Worm (Caenorhabditis elegans) whole organism, L4 larva: Measurements from ENCODE around the gene ZK930.4.

Experiments used
- F10B5.3 ChIP-seq: sonication (generic microtip); optimal IDR thresholded peaks from 2 replicates; lab custom pipeline; 2016; ENCODE audit warnings: mild to moderate bottlenecking, missing genetic modification characterization, missing compliant biosample characterization
- F44E2.7 ChIP-seq: fragments of 200-800 bp; sonication (Bioruptor generic); IDR thresholded peaks from 2 replicates; pipeline ENCODE4 v2.1.2; 2022; ENCODE audit warnings: missing genetic modification characterization, missing compliant biosample characterization
- F49E8.2 ChIP-seq: sonication (generic microtip); optimal IDR thresholded peaks from 2 replicates; lab custom pipeline; 2016; ENCODE audit warnings: missing compliant biosample characterization, mild to moderate bottlenecking, missing genetic modification characterization, borderline replicate concordance
- R02D3.7 ChIP-seq: fragments of 150-350 bp; sonication (generic microtip); optimal IDR thresholded peaks from 3 replicates; lab custom pipeline; 2014; ENCODE audit warnings: missing biosample characterization, missing genetic modification characterization
- T20F7.1 ChIP-seq: fragments of 200-800 bp; sonication (Bioruptor generic); optimal IDR thresholded peaks from 2 replicates; lab custom pipeline; 2018; ENCODE audit warnings: mild to moderate bottlenecking, missing genetic modification characterization, missing compliant biosample characterization
- Y105C5A.15 ChIP-seq: fragments of 200-800 bp; sonication (Bioruptor generic); IDR thresholded peaks from 2 replicates; pipeline ENCODE4 v1.3.6; 2022; ENCODE audit warnings: missing genetic modification characterization, missing compliant biosample characterization
- aly-2 ChIP-seq: sonication (generic microtip); optimal IDR thresholded peaks from 2 replicates; lab custom pipeline; 2018; ENCODE audit warnings: missing biosample characterization, missing genetic modification characterization
- arid-1 ChIP-seq: fragments of 200-800 bp; sonication (Bioruptor generic); conservative IDR thresholded peaks from 2 replicates; pipeline ENCODE4 v1.3.6; 2022; ENCODE audit warnings: missing genetic modification reagents, missing genetic modification characterization, missing compliant biosample characterization
- ceh-62 ChIP-seq: sonication (generic microtip); optimal IDR thresholded peaks from 2 replicates; lab custom pipeline; 2017; ENCODE audit warnings: missing biosample characterization, missing genetic modification characterization
- ctbp-1 ChIP-seq: fragments of 200-800 bp; sonication (Bioruptor generic); IDR thresholded peaks from 2 replicates; pipeline ENCODE4 v1.3.6; 2022; ENCODE audit warnings: missing genetic modification reagents, missing genetic modification characterization, missing compliant biosample characterization
- daf-12 ChIP-seq: fragments of 150-350 bp; optimal IDR thresholded peaks from 2 replicates; lab custom pipeline; 2014; ENCODE audit warnings: missing biosample characterization, missing genetic modification reagents, missing genetic modification characterization
- daf-19 ChIP-seq: fragments of 200-800 bp; sonication (Bioruptor generic); conservative IDR thresholded peaks from 2 replicates; pipeline ENCODE4 v1.3.6; 2022; ENCODE audit warnings: missing genetic modification characterization, missing compliant biosample characterization
- dpl-1 ChIP-seq: fragments of 150-350 bp; optimal IDR thresholded peaks from 2 replicates; lab custom pipeline; 2014; ENCODE audit warnings: missing biosample characterization, missing genetic modification reagents, missing genetic modification characterization
- duxl-1 ChIP-seq: sonication (generic microtip); optimal IDR thresholded peaks from 2 replicates; lab custom pipeline; 2016; ENCODE audit warnings: mild to moderate bottlenecking, missing genetic modification characterization, moderate library complexity, missing compliant biosample characterization; ENCODE audit not compliant: poor library complexity
- egl-27 ChIP-seq: sonication (generic microtip); optimal IDR thresholded peaks from 3 replicates; lab custom pipeline; 2017; ENCODE audit warnings: missing biosample characterization, missing genetic modification reagents, missing genetic modification characterization
- egl-43 ChIP-seq: fragments of 200-800 bp; sonication (Bioruptor generic); IDR thresholded peaks from 2 replicates; pipeline ENCODE4 v1.3.6; 2022; ENCODE audit warnings: missing genetic modification reagents, missing genetic modification characterization, missing compliant biosample characterization
- hlh-11 ChIP-seq: fragments of 200-800 bp; sonication (Bioruptor generic); optimal IDR thresholded peaks from 2 replicates; lab custom pipeline; 2018; ENCODE audit warnings: mild to moderate bottlenecking, missing genetic modification characterization, missing compliant biosample characterization
- hlh-30 ChIP-seq: sonication (generic microtip); optimal IDR thresholded peaks from 2 replicates; lab custom pipeline; 2017; ENCODE audit warnings: antibody characterized with exemption, mild to moderate bottlenecking, missing genetic modification characterization, missing compliant biosample characterization; ENCODE audit not compliant: insufficient read depth
- lin-13 ChIP-seq: fragments of 150-350 bp; optimal IDR thresholded peaks from 2 replicates; lab custom pipeline; 2014; ENCODE audit warnings: missing biosample characterization, missing genetic modification reagents, missing genetic modification characterization
- lin-15B ChIP-seq: fragments of 150-350 bp; sonication (generic microtip); optimal IDR thresholded peaks from 3 replicates; lab custom pipeline; 2014; ENCODE audit warnings: missing biosample characterization, missing genetic modification characterization
- lin-38 ChIP-seq: fragments of 200-800 bp; sonication (Bioruptor generic); IDR thresholded peaks from 2 replicates; pipeline ENCODE4 v1.3.6; 2022; ENCODE audit warnings: missing genetic modification reagents, missing genetic modification characterization, missing compliant biosample characterization
- lin-39 ChIP-seq: fragments of 150-350 bp; optimal IDR thresholded peaks from 2 replicates; lab custom pipeline; 2014; ENCODE audit warnings: missing biosample characterization, missing genetic modification reagents, missing genetic modification characterization
- lsy-2 ChIP-seq, 2 experiments: fragments of 150-350 bp in 1 of 2; sonication (generic microtip) in 1 of 2; optimal IDR thresholded peaks; 2 replicates each; lab custom pipeline; 2014 to 2017; ENCODE audit warnings: missing biosample characterization in 2 of 2, missing genetic modification characterization in 2 of 2
- mdl-1 ChIP-seq, 2 experiments: fragments of 150-350 bp in 1 of 2; sonication (generic microtip) in 1 of 2; optimal IDR thresholded peaks; 2 replicates each; lab custom pipeline; 2014 to 2017; ENCODE audit warnings: missing biosample characterization in 2 of 2, missing genetic modification characterization in 2 of 2
- mep-1 ChIP-seq: fragments of 150-350 bp; sonication (generic microtip); optimal IDR thresholded peaks from 3 replicates; lab custom pipeline; 2014; ENCODE audit warnings: missing biosample characterization, missing genetic modification characterization
- mes-2 ChIP-seq: sonication (generic microtip); optimal IDR thresholded peaks from 2 replicates; lab custom pipeline; 2016; ENCODE audit warnings: missing genotype, mild to moderate bottlenecking, missing genetic modification characterization, missing compliant biosample characterization; ENCODE audit not compliant: poor library complexity, severe bottlenecking
- nhr-10 ChIP-seq: fragments of 150-350 bp; optimal IDR thresholded peaks from 2 replicates; lab custom pipeline; 2014; ENCODE audit warnings: missing biosample characterization, missing genetic modification characterization
- nhr-102 ChIP-seq: sonication (generic microtip); optimal IDR thresholded peaks from 2 replicates; lab custom pipeline; 2016; ENCODE audit warnings: mild to moderate bottlenecking, missing genetic modification characterization, moderate library complexity, missing compliant biosample characterization
- nhr-237 ChIP-seq: sonication (generic microtip); optimal IDR thresholded peaks from 2 replicates; lab custom pipeline; 2017; ENCODE audit warnings: missing biosample characterization, missing genetic modification characterization
- nhr-28 ChIP-seq: fragments of 150-350 bp; optimal IDR thresholded peaks from 2 replicates; lab custom pipeline; 2014; ENCODE audit warnings: missing biosample characterization, missing genetic modification characterization
- nhr-41 ChIP-seq: fragments of 200-800 bp; sonication (Bioruptor generic); IDR thresholded peaks from 2 replicates; pipeline ENCODE4 v1.3.6; 2022; ENCODE audit warnings: missing genetic modification reagents, missing genetic modification characterization, missing compliant biosample characterization
- nhr-48 ChIP-seq: sonication (generic microtip); optimal IDR thresholded peaks from 2 replicates; lab custom pipeline; 2016; ENCODE audit warnings: mild to moderate bottlenecking, missing genetic modification characterization, missing compliant biosample characterization
- nhr-76 ChIP-seq: fragments of 150-350 bp; optimal IDR thresholded peaks from 2 replicates; lab custom pipeline; 2014; ENCODE audit warnings: missing biosample characterization, missing genetic modification characterization
- pha-4 ChIP-seq, 2 experiments: fragments of 150-350 bp in 1 of 2; fragments of 200-800 bp in 1 of 2; sonication (Bioruptor generic) in 1 of 2; IDR thresholded peaks in 1 of 2; optimal IDR thresholded peaks in 1 of 2; 2 replicates each; pipeline versions ENCODE4 v1.3.6 to Lab custom; 2014 to 2022; ENCODE audit warnings: missing genetic modification characterization in 2 of 2, missing genetic modification reagents in 2 of 2, missing biosample characterization in 1 of 2, missing compliant biosample characterization in 1 of 2
- php-3 ChIP-seq: fragments of 200-800 bp; sonication (Bioruptor generic); IDR thresholded peaks from 2 replicates; pipeline ENCODE4 v1.3.6; 2022; ENCODE audit warnings: missing genetic modification reagents, missing genetic modification characterization, missing compliant biosample characterization
- rbr-2 ChIP-seq: sonication (generic microtip); optimal IDR thresholded peaks from 2 replicates; lab custom pipeline; 2016; ENCODE audit warnings: missing genotype, missing genetic modification characterization, missing compliant biosample characterization
- skn-1 ChIP-seq: fragments of 150-350 bp; optimal IDR thresholded peaks from 2 replicates; lab custom pipeline; 2014; ENCODE audit warnings: missing biosample characterization, missing genetic modification characterization
- snpc-1.2 ChIP-seq: fragments of 200-800 bp; sonication (Bioruptor generic); IDR thresholded peaks from 2 replicates; pipeline ENCODE4 v1.3.6; 2022; ENCODE audit warnings: missing genetic modification reagents, missing genetic modification characterization, missing compliant biosample characterization
- spr-3 ChIP-seq: fragments of 200-800 bp; sonication (Bioruptor generic); optimal IDR thresholded peaks from 2 replicates; lab custom pipeline; 2018; ENCODE audit warnings: mild to moderate bottlenecking, missing genetic modification characterization, missing compliant biosample characterization
- tag-97 ChIP-seq: fragments of 200-800 bp; sonication (Bioruptor generic); IDR thresholded peaks from 2 replicates; pipeline ENCODE4 v1.3.6; 2022; ENCODE audit warnings: missing genetic modification characterization, missing compliant biosample characterization
- tra-1 ChIP-seq: fragments of 200-800 bp; sonication (Bioruptor generic); IDR thresholded peaks from 2 replicates; pipeline ENCODE4 v1.3.6; 2022; ENCODE audit warnings: missing genetic modification reagents, missing genetic modification characterization, missing compliant biosample characterization
- unc-62 ChIP-seq, 3 experiments: fragments of 150-350 bp in 1 of 3; sonication (generic microtip); optimal IDR thresholded peaks in 2 of 3; peaks in 1 of 3; 1 replicate in 1 of 3; 2 replicates in 2 of 3; lab custom pipeline; 2014 to 2017; ENCODE audit warnings: missing biosample characterization in 3 of 3, missing genetic modification characterization in 3 of 3, missing genetic modification reagents in 3 of 3, missing genotype in 1 of 3
- zag-1 ChIP-seq: fragments of 150-350 bp; optimal IDR thresholded peaks from 2 replicates; lab custom pipeline; 2014; ENCODE audit warnings: missing biosample characterization, missing genetic modification characterization
- zfp-3 ChIP-seq: fragments of 200-800 bp; sonication (Bioruptor generic); conservative IDR thresholded peaks from 2 replicates; pipeline ENCODE4 v1.3.6; 2022; ENCODE audit warnings: missing genetic modification reagents, missing genetic modification characterization, missing compliant biosample characterization
- zip-11 ChIP-seq: fragments of 200-800 bp; sonication (Bioruptor generic); IDR thresholded peaks from 2 replicates; pipeline ENCODE4 v1.3.6; 2022; ENCODE audit warnings: missing genetic modification characterization, missing compliant biosample characterization
- zip-2 ChIP-seq: fragments of 150-350 bp; optimal IDR thresholded peaks from 2 replicates; lab custom pipeline; 2014; ENCODE audit warnings: missing biosample characterization, missing genetic modification characterization
- ztf-11 ChIP-seq: fragments of 150-350 bp; optimal IDR thresholded peaks from 2 replicates; lab custom pipeline; 2014; ENCODE audit warnings: missing biosample characterization, missing genetic modification characterization
- ztf-7 ChIP-seq: fragments of 150-350 bp; optimal IDR thresholded peaks from 2 replicates; lab custom pipeline; 2014; ENCODE audit warnings: missing biosample characterization, missing genetic modification characterization

The ZK930.4 gene

DNA sequence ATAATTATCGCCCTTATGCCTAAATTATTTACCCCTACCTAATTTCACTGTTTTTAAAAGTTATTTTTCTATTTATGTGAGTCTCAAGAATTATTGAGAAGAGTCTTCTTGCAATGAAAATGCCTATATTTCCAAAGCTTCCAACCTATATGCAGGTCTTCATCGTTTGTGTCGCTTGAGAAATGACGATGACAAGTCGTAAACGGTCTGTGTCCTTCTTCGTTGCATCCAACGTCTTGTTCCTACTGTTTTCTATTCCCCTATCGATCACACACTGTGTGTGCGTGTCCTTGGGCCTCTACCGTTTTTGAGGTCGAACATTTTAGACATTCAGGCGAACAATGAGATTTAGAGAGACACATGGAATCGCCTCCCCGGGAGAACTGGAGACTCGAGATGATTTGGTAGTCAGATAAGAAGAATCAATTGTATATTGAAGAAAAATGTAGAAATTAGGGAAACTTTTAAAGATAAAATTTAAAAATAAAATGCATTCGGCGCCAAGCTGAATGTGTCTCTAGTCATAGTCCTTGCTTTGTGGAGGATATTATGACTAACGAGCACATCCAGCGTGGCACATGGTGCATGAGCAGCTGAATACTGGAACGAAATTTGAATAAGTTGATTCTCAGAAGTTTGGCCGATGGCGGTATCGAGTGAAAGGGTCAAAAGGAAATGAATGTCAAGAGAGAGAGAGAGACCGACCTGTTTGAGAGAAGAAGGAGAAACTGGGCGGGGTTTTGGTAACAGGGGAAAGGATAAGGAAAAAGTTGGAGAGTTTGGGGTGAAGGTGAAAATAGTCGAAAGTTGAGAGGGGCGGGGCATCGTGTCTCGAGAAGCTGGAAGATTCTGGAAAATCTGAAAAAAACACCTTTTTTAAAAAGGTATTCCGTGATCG, 25.6 kb upstream of the ZK930.4 start (continued):
- TF ChIP-seq egl-43 (GFP tag; lab: Robert Waterston, UW) = no peak
- TF ChIP-seq skn-1 (tag; lab: Kevin White, UChicago) = no peak
- no peak for TF ChIP-seq ctbp-1 (GFP tag; lab: Robert Waterston, UW)
- peak; percentile 98 for TF ChIP-seq aly-2
- peak; percentile 32 for TF ChIP-seq mes-2
- TF ChIP-seq lin-13 (GFP tag; lab: Kevin White, UChicago) = no peak
- TF ChIP-seq duxl-1 = no peak
- TF ChIP-seq nhr-237 (tag; lab: Kevin White, UChicago) = no peak
- no peak for TF ChIP-seq ztf-11
- no peak for TF ChIP-seq zag-1 (tag; lab: Kevin White, UChicago)
- no peak for TF ChIP-seq R02D3.7 (tag; lab: Kevin White, UChicago)
- TF ChIP-seq php-3 (GFP tag; lab: Robert Waterston, UW) = no peak
- TF ChIP-seq daf-19 (GFP tag; lab: Robert Waterston, UW) = no peak
- TF ChIP-seq lin-39 (tag; lab: Kevin White, UChicago) = no peak
- no peak for TF ChIP-seq mep-1
- TF ChIP-seq T20F7.1 (GFP tag; lab: Kevin White, UChicago) = no peak
- TF ChIP-seq zip-11 (GFP tag; lab: Robert Waterston, UW) = 0 out of 2 replicates have a peak, but pooled peaks have one; percentile 26
- TF ChIP-seq hlh-30 (tag; lab: Kevin White, UChicago) = no peak
- TF ChIP-seq rbr-2 = no peak
- peak; percentile 7; the same call in 1 of the 2 replicates for TF ChIP-seq snpc-1.2 (GFP tag; lab: Robert Waterston, UW)
- no peak for TF ChIP-seq F44E2.7 (GFP tag; lab: Robert Waterston, UW)
- no peak for TF ChIP-seq zfp-3 (GFP tag; lab: Robert Waterston, UW)
- no peak for TF ChIP-seq tag-97 (GFP tag; lab: Robert Waterston, UW)
- no peak for TF ChIP-seq mdl-1 (tag; optimal IDR thresholded peaks at IDR 0.05; lab: Kevin White, UChicago)
- no peak for TF ChIP-seq hlh-11 (tag; lab: Kevin White, UChicago)
- TF ChIP-seq dpl-1 = no peak
- TF ChIP-seq F10B5.3 (tag; lab: Kevin White, UChicago) = no peak
- peak; percentile 52; the same call in 1 of the 2 replicates for TF ChIP-seq arid-1 (GFP tag; lab: Robert Waterston, UW)
- TF ChIP-seq lin-15B (tag; lab: Kevin White, UChicago) = no peak
- no peak for TF ChIP-seq nhr-41 (GFP tag; lab: Robert Waterston, UW)
- TF ChIP-seq Y105C5A.15 = peak; percentile 71; the same call in 1 of the 2 replicates
- no peak for TF ChIP-seq nhr-76
- peak; percentile 12 for TF ChIP-seq nhr-48 (tag; lab: Kevin White, UChicago)
- TF ChIP-seq tra-1 = 0 out of 2 replicates have a peak, but pooled peaks have one; percentile 12
- no peak for TF ChIP-seq nhr-10 (tag; lab: Kevin White, UChicago)
- TF ChIP-seq unc-62 (GFP tag; optimal IDR thresholded peaks at IDR 0.05 in 1 of 2; lab: Kevin White, UChicago) = peak in 1 of 2 experiments; percentile 60
- no peak for TF ChIP-seq unc-62 (tag; optimal IDR thresholded peaks at IDR 0.05; lab: Kevin White, UChicago)
- TF ChIP-seq nhr-28 (tag; lab: Kevin White, UChicago) = no peak
- peak; percentile 83 for TF ChIP-seq F49E8.2 (tag; lab: Kevin White, UChicago)
- peak; percentile 75 for TF ChIP-seq lin-38 (GFP tag; lab: Robert Waterston, UW)
- TF ChIP-seq pha-4 (GFP tag; IDR thresholded peaks at IDR 0.05; lab: Robert Waterston, UW) = peak; percentile 63; the same call in 1 of the 2 replicates
- no peak for TF ChIP-seq pha-4 (tag; optimal IDR thresholded peaks at IDR 0.05; lab: Kevin White, UChicago)
- no peak for TF ChIP-seq nhr-102 (tag; lab: Kevin White, UChicago)
- no peak for TF ChIP-seq daf-12
- TF ChIP-seq spr-3 = no peak
- peak; percentile 13 to 20 for TF ChIP-seq lsy-2 (tag; optimal IDR thresholded peaks at IDR 0.05; lab: Kevin White, UChicago)
- no peak for TF ChIP-seq ztf-7 (tag; lab: Kevin White, UChicago)
- no peak for TF ChIP-seq zip-2 (tag; lab: Kevin White, UChicago)
- no peak for TF ChIP-seq egl-27 (tag; lab: Kevin White, UChicago)
- no peak for TF ChIP-seq ceh-62
